Fruit fly (Drosophila melanogaster): ENCODE data around the gene InR.

DNA sequence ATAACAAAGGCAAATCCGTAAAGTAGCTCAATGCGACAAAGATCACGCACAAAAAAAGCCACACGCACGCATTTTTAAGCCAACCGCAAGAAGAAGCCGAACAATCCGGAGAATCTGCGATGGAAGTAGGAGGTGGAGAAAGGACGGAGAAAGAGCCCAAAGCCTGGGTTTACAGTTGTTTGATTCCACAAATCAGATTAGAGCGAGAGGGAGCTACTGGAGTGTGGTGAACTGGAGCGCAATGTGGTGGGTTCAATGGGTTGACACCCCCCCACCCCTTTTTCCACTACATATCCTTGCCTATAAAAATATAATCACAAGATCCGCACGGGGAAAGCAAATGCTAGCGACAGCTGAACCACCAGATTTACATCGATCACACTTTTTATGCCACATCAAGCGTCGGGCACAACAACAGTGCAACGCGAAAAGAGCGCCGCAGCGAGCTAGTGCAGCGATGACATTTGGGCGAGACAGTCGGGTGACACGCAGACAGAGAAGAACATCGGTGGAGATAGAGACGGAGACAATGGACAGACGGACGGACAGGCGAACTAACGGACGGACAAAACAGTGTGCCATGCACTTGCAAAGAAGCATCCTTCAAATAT is 25.3 kb downstream of the InR start:
- TF ChIP-seq Sox15 (GFP tag; optimal IDR thresholded peaks at IDR 0.05) (no peak), vri (GFP tag; optimal IDR thresholded peaks at IDR 0.05) (no peak), CG16779 (tag; optimal IDR thresholded peaks at IDR 0.05) (no peak), pdm3 (GFP tag; optimal IDR thresholded peaks at IDR 0.05) (no peak), CG8119 (GFP tag; IDR thresholded peaks at IDR 0.05) (no peak), CG10631 (GFP tag; optimal IDR thresholded peaks at IDR 0.05) (no peak), dac (GFP tag; optimal IDR thresholded peaks at IDR 0.05) (no peak), CG10669 (GFP tag; optimal IDR thresholded peaks at IDR 0.05) (no peak), CG4318 (GFP tag; optimal IDR thresholded peaks at IDR 0.05) (no peak), CG3032 (tag; optimal IDR thresholded peaks at IDR 0.05) (no peak), Gug (GFP tag; IDR thresholded peaks at IDR 0.05) (no peak), CG11902 (GFP tag; optimal IDR thresholded peaks at IDR 0.05) (no peak)

Data from whole organism, prepupa.